Fruit fly (Drosophila melanogaster) whole organism, embryonic: ENCODE measurements around the gene CG13096.

ENCODE experiments used
- ATbp ChIP-seq: fragments of 200-800 bp; sonication (Bioruptor generic); optimal IDR thresholded peaks from 2 replicates; lab custom pipeline; 2017; ENCODE audit warnings: missing biosample characterization, mild to moderate bottlenecking, missing genetic modification characterization, missing genetic modification reagents
- Abd-B ChIP-seq: fragments of 200-800 bp; sonication (Bioruptor generic); optimal IDR thresholded peaks from 2 replicates; lab custom pipeline; 2018; ENCODE audit warnings: missing biosample characterization, mild to moderate bottlenecking, missing genetic modification characterization, moderate library complexity
- Asciz ChIP-seq: fragments of 200-800 bp; sonication (Bioruptor generic); optimal IDR thresholded peaks from 2 replicates; lab custom pipeline; 2017; ENCODE audit warnings: missing biosample characterization, mild to moderate bottlenecking, missing genetic modification characterization, missing genetic modification reagents
- Bgb ChIP-seq: fragments of 200-800 bp; sonication (Bioruptor generic); IDR thresholded peaks from 2 replicates; pipeline ENCODE4 v1.3.6; 2022; ENCODE audit warnings: missing biosample characterization, missing genetic modification characterization; ENCODE audit not compliant: partially characterized antibody
- CG10979 ChIP-seq: fragments of 200-800 bp; sonication (Bioruptor generic); optimal IDR thresholded peaks from 2 replicates; lab custom pipeline; 2018; ENCODE audit warnings: missing biosample characterization, mild to moderate bottlenecking, missing genetic modification characterization, moderate library complexity
- CG11093 ChIP-seq: fragments of 200-800 bp; sonication (Bioruptor generic); IDR thresholded peaks from 3 replicates; pipeline ENCODE4 v1.3.6; 2022; ENCODE audit warnings: missing biosample characterization, missing genetic modification characterization
- CG11695 ChIP-seq: fragments of 200-800 bp; sonication (Bioruptor generic); IDR thresholded peaks from 3 replicates; pipeline ENCODE4 v1.3.6; 2022; ENCODE audit warnings: missing biosample characterization, missing genetic modification characterization
- CG11723 ChIP-seq: fragments of 200-800 bp; sonication (Bioruptor generic); optimal IDR thresholded peaks from 2 replicates; lab custom pipeline; 2017; ENCODE audit warnings: missing biosample characterization, mild to moderate bottlenecking, missing genetic modification characterization
- CG14014 ChIP-seq: fragments of 200-800 bp; sonication (Bioruptor generic); IDR thresholded peaks from 2 replicates; pipeline ENCODE4 v1.3.6; 2022; ENCODE audit warnings: missing biosample characterization, missing genetic modification characterization
- CG16863 ChIP-seq: fragments of 200-800 bp; sonication (Bioruptor generic); optimal IDR thresholded peaks from 3 replicates; lab custom pipeline; 2016; ENCODE audit warnings: missing biosample characterization, missing genetic modification characterization
- CG18619 ChIP-seq: fragments of 200-800 bp; sonication (Bioruptor generic); optimal IDR thresholded peaks from 3 replicates; lab custom pipeline; 2017; ENCODE audit warnings: missing biosample characterization, mild to moderate bottlenecking, missing genetic modification characterization
- CG2202 ChIP-seq: fragments of 200-800 bp; sonication (Bioruptor generic); optimal IDR thresholded peaks from 2 replicates; lab custom pipeline; 2018; ENCODE audit warnings: missing biosample characterization, mild to moderate bottlenecking, missing genetic modification characterization
- CG2712 ChIP-seq: fragments of 200-800 bp; optimal IDR thresholded peaks from 3 replicates; lab custom pipeline; 2019; ENCODE audit warnings: missing biosample characterization, mild to moderate bottlenecking, missing genetic modification characterization, moderate library complexity
- CG34376 ChIP-seq: fragments of 200-800 bp; sonication (Bioruptor generic); optimal IDR thresholded peaks from 2 replicates; lab custom pipeline; 2018; ENCODE audit warnings: missing biosample characterization, mild to moderate bottlenecking, missing genetic modification characterization
- CG42726 ChIP-seq: fragments of 200-800 bp; sonication (Bioruptor generic); IDR thresholded peaks from 2 replicates; pipeline ENCODE4 v1.3.6; 2022; ENCODE audit warnings: missing biosample characterization, missing genetic modification characterization; ENCODE audit not compliant: partially characterized antibody
- CG4404 ChIP-seq: fragments of 200-800 bp; sonication (Bioruptor generic); IDR thresholded peaks from 2 replicates; pipeline ENCODE4 v1.3.6; 2022; ENCODE audit warnings: missing biosample characterization, missing genetic modification characterization
- CG6272 ChIP-seq: fragments of 200-800 bp; sonication (Bioruptor generic); IDR thresholded peaks from 2 replicates; pipeline ENCODE4 v1.3.6; 2022; ENCODE audit warnings: missing biosample characterization, missing genetic modification characterization
- CG7745 ChIP-seq: fragments of 200-800 bp; sonication (Bioruptor generic); optimal IDR thresholded peaks from 2 replicates; lab custom pipeline; 2018; ENCODE audit warnings: missing biosample characterization, mild to moderate bottlenecking, missing genetic modification characterization, moderate library complexity
- CG8388 ChIP-seq: fragments of 200-800 bp; sonication (Bioruptor generic); optimal IDR thresholded peaks from 2 replicates; lab custom pipeline; 2019; ENCODE audit warnings: missing biosample characterization, mild to moderate bottlenecking, missing genetic modification characterization, moderate library complexity
- CkIIα-i1 ChIP-seq: fragments of 200-800 bp; sonication (Bioruptor generic); IDR thresholded peaks from 2 replicates; pipeline ENCODE4 v1.3.6; 2022; ENCODE audit warnings: missing biosample characterization, missing genetic modification characterization
- Dad ChIP-seq: fragments of 200-800 bp; sonication (Bioruptor generic); optimal IDR thresholded peaks from 3 replicates; lab custom pipeline; 2016; ENCODE audit warnings: missing biosample characterization, missing genetic modification characterization
- Dref ChIP-seq: fragments of 200-800 bp; sonication (Bioruptor generic); IDR thresholded peaks from 2 replicates; pipeline ENCODE4 v1.3.6; 2022; ENCODE audit warnings: missing biosample characterization, missing genetic modification characterization
- Elba2 ChIP-seq: fragments of 200-800 bp; sonication (Bioruptor generic); optimal IDR thresholded peaks from 3 replicates; lab custom pipeline; 2016; ENCODE audit warnings: missing biosample characterization, missing genetic modification characterization
- H2.0 ChIP-seq: fragments of 200-800 bp; sonication (Bioruptor generic); IDR thresholded peaks from 2 replicates; pipeline ENCODE4 v1.3.6; 2022; ENCODE audit warnings: missing biosample characterization, missing genetic modification characterization
- Hand ChIP-seq: fragments of 200-800 bp; sonication (Bioruptor generic); optimal IDR thresholded peaks from 2 replicates; lab custom pipeline; 2017; ENCODE audit warnings: mild to moderate bottlenecking, missing biosample characterization, missing genetic modification reagents, missing genetic modification characterization
- Hey ChIP-seq: fragments of 200-800 bp; sonication (Bioruptor generic); optimal IDR thresholded peaks from 3 replicates; lab custom pipeline; 2018; ENCODE audit warnings: missing biosample characterization, mild to moderate bottlenecking, missing genetic modification characterization
- Hr51 ChIP-seq, 2 experiments: fragments of 200-800 bp; sonication (Bioruptor generic); optimal IDR thresholded peaks; 2 replicates in 1 of 2; 3 replicates in 1 of 2; lab custom pipeline; 2016 to 2018; ENCODE audit warnings: missing biosample characterization in 2 of 2, missing genetic modification characterization in 2 of 2, mild to moderate bottlenecking in 1 of 2, moderate library complexity in 1 of 2
- Mad ChIP-seq: fragments of 200-800 bp; sonication (Bioruptor generic); optimal IDR thresholded peaks from 2 replicates; lab custom pipeline; 2016; ENCODE audit warnings: missing biosample characterization, missing genetic modification characterization
- PHDP ChIP-seq: fragments of 200-800 bp; sonication (Bioruptor generic); optimal IDR thresholded peaks from 3 replicates; lab custom pipeline; 2018; ENCODE audit warnings: missing biosample characterization, mild to moderate bottlenecking, missing genetic modification characterization, moderate library complexity
- Rx ChIP-seq: fragments of 200-800 bp; sonication (Bioruptor generic); IDR thresholded peaks from 2 replicates; pipeline ENCODE4 v1.3.6; 2022; ENCODE audit warnings: missing biosample characterization, missing genetic modification characterization
- Six4 ChIP-seq: fragments of 200-800 bp; sonication (Bioruptor generic); optimal IDR thresholded peaks from 2 replicates; lab custom pipeline; 2016; ENCODE audit warnings: missing biosample characterization, missing genetic modification characterization
- Spps ChIP-seq: fragments of 200-800 bp; sonication (Bioruptor generic); optimal IDR thresholded peaks from 2 replicates; lab custom pipeline; 2018; ENCODE audit warnings: missing biosample characterization, mild to moderate bottlenecking, missing genetic modification characterization
- bigmax ChIP-seq: fragments of 200-800 bp; sonication (Bioruptor generic); optimal IDR thresholded peaks from 2 replicates; lab custom pipeline; 2018; ENCODE audit warnings: missing biosample characterization, mild to moderate bottlenecking, missing genetic modification characterization
- chn ChIP-seq: fragments of 200-800 bp; sonication (Bioruptor generic); optimal IDR thresholded peaks from 2 replicates; lab custom pipeline; 2016; ENCODE audit warnings: missing biosample characterization, missing genetic modification characterization
- corto ChIP-seq: fragments of 200-800 bp; sonication (Bioruptor generic); optimal IDR thresholded peaks from 2 replicates; lab custom pipeline; 2016; ENCODE audit warnings: missing biosample characterization, mild to moderate bottlenecking, missing genetic modification characterization, moderate library complexity
- ems ChIP-seq: fragments of 200-800 bp; sonication (Bioruptor generic); optimal IDR thresholded peaks from 3 replicates; lab custom pipeline; 2016; ENCODE audit warnings: missing biosample characterization, missing genetic modification characterization
- fd102C ChIP-seq: fragments of 200-800 bp; sonication (Bioruptor generic); optimal IDR thresholded peaks from 2 replicates; lab custom pipeline; 2018; ENCODE audit warnings: missing biosample characterization, mild to moderate bottlenecking, missing genetic modification characterization, moderate library complexity
- her ChIP-seq: fragments of 200-800 bp; sonication (Bioruptor generic); optimal IDR thresholded peaks from 2 replicates; lab custom pipeline; 2016; ENCODE audit warnings: missing biosample characterization, missing genetic modification characterization
- hkb ChIP-seq, 2 experiments: fragments of 200-800 bp in 1 of 2; fragments of >200 bp in 1 of 2; sonication (Bioruptor generic) in 1 of 2; IDR thresholded peaks in 1 of 2; optimal IDR thresholded peaks in 1 of 2; 2 replicates each; pipeline versions ENCODE4 v1.3.6 to Lab custom; 2017 to 2022; ENCODE audit warnings: missing biosample characterization in 1 of 2, missing genetic modification characterization in 1 of 2
- oc ChIP-seq: fragments of 200-800 bp; sonication (Bioruptor generic); optimal IDR thresholded peaks from 2 replicates; lab custom pipeline; 2018; ENCODE audit warnings: missing biosample characterization, mild to moderate bottlenecking, missing genetic modification characterization, moderate library complexity
- ranshi ChIP-seq: fragments of 200-800 bp; sonication (Bioruptor generic); IDR thresholded peaks from 2 replicates; pipeline ENCODE4 v1.3.6; 2022; ENCODE audit warnings: missing biosample characterization, missing genetic modification characterization
- schlank ChIP-seq: fragments of 200-800 bp; sonication (Bioruptor generic); optimal IDR thresholded peaks from 2 replicates; lab custom pipeline; 2018; ENCODE audit warnings: missing biosample characterization, mild to moderate bottlenecking, missing genetic modification characterization
- sens ChIP-seq: fragments of 200-800 bp; sonication (Bioruptor generic); peaks from one replicate; lab custom pipeline; 2016; ENCODE audit warnings: missing biosample characterization, missing genetic modification characterization
- shn ChIP-seq: fragments of 200-800 bp; sonication (Bioruptor generic); optimal IDR thresholded peaks from 3 replicates; lab custom pipeline; 2016; ENCODE audit warnings: missing biosample characterization, missing genetic modification characterization
- tx ChIP-seq: fragments of 200-800 bp; sonication (Bioruptor generic); optimal IDR thresholded peaks from 2 replicates; lab custom pipeline; 2016; ENCODE audit warnings: missing biosample characterization, missing genetic modification characterization
- wek ChIP-seq: fragments of 200-800 bp; sonication (Bioruptor generic); optimal IDR thresholded peaks from 3 replicates; lab custom pipeline; 2018; ENCODE audit warnings: missing biosample characterization, mild to moderate bottlenecking, missing genetic modification characterization, moderate library complexity

Gene CG13096

DNA sequence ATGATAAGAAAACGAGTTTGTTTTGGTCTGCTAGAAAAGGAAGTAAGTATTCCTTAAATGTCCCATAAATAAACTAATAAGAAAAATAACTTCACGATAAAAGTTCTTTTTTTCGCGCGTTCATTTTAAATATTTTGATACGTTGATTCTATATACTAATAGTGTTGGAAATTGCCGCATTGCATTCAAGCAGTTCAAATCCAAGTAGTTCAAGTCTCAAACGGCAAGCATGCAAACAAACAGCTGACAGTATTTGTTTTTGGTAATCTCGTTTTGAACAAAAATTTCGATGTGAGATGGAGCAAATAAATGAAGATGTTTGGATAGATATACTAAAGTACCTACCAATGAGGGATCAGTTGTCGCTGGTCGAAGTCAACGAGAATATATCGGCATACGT is 22.9 kb downstream of the CG13096 start, which contains the start of gene CG13088 (continued):
- TF ChIP-seq ranshi (GFP tag; lab: Robert Waterston, UW): no peak
- TF ChIP-seq CG11093: no peak
- no peak for TF ChIP-seq CG7745 (tag; lab: Kevin White, UChicago)
- no peak for TF ChIP-seq PHDP (tag; lab: Kevin White, UChicago)
- peak; percentile 32 for TF ChIP-seq ems (GFP tag; lab: Kevin White, UChicago)
- peak; percentile 54 for TF ChIP-seq Dref
- no peak for TF ChIP-seq Rx (GFP tag; lab: Robert Waterston, UW)
- TF ChIP-seq Spps (tag; lab: Kevin White, UChicago): no peak
- peak; percentile 25; the same call in 1 of the 2 replicates for TF ChIP-seq CG14014
- TF ChIP-seq CG42726 (GFP tag; lab: Robert Waterston, UW): peak; percentile 50; the same call in 1 of the 2 replicates
- no peak for TF ChIP-seq her
- no peak for TF ChIP-seq CG6272 (GFP tag; lab: Robert Waterston, UW)
- no peak for TF ChIP-seq CG2202 (tag; lab: Kevin White, UChicago)
- no peak for TF ChIP-seq ATbp
- TF ChIP-seq tx (GFP tag; lab: Kevin White, UChicago): no peak
- no peak for TF ChIP-seq Hand (GFP tag; lab: Kevin White, UChicago)
- no peak for TF ChIP-seq oc
- TF ChIP-seq wek (GFP tag; lab: Kevin White, UChicago): no peak
- no peak for TF ChIP-seq CG8388 (GFP tag; lab: Kevin White, UChicago)
- no peak for TF ChIP-seq CkIIα-i1
- peak; percentile 4 for TF ChIP-seq CG18619 (GFP tag; lab: Kevin White, UChicago)
- no peak for TF ChIP-seq CG16863 (GFP tag; lab: Kevin White, UChicago)
- no peak for TF ChIP-seq Hr51 (GFP tag; optimal IDR thresholded peaks at IDR 0.05; lab: Kevin White, UChicago)
- TF ChIP-seq CG11723 (GFP tag; lab: Kevin White, UChicago): no peak
- TF ChIP-seq Dad: peak; percentile 23
- peak; percentile 78 for TF ChIP-seq sens
- peak; percentile 32 for TF ChIP-seq Elba2 (GFP tag; lab: Kevin White, UChicago)
- TF ChIP-seq CG11695 (GFP tag; lab: Robert Waterston, UW): no peak
- peak; percentile 3 for TF ChIP-seq Asciz (GFP tag; lab: Kevin White, UChicago)
- no peak for TF ChIP-seq corto (GFP tag; lab: Kevin White, UChicago)
- no peak for TF ChIP-seq H2.0 (GFP tag; lab: Robert Waterston, UW)
- no peak for TF ChIP-seq Six4 (GFP tag; lab: Kevin White, UChicago)
- TF ChIP-seq CG4404 (GFP tag; lab: Robert Waterston, UW): no peak
- TF ChIP-seq Hey (tag; lab: Kevin White, UChicago): no peak
- TF ChIP-seq Mad (GFP tag; lab: Kevin White, UChicago): no peak
- TF ChIP-seq CG2712 (tag; lab: Kevin White, UChicago): no peak
- TF ChIP-seq bigmax: no peak
- no peak for TF ChIP-seq Abd-B (GFP tag; lab: Kevin White, UChicago)
- TF ChIP-seq CG10979: no peak
- TF ChIP-seq fd102C (GFP tag; lab: Kevin White, UChicago): no peak
- TF ChIP-seq Bgb (GFP tag; lab: Robert Waterston, UW): peak; percentile 45; the same call in 1 of the 2 replicates
- no peak for TF ChIP-seq CG34376 (GFP tag; lab: Kevin White, UChicago)
- TF ChIP-seq chn (GFP tag; lab: Kevin White, UChicago): peak; percentile 23
- TF ChIP-seq schlank (tag; lab: Kevin White, UChicago): no peak
- no peak for TF ChIP-seq hkb (optimal IDR thresholded peaks at IDR 0.05; lab: Kevin White, UChicago)
- no peak for TF ChIP-seq hkb (GFP tag; IDR thresholded peaks at IDR 0.05; lab: Robert Waterston, UW)
- TF ChIP-seq shn (GFP tag; lab: Kevin White, UChicago): no peak
